Worm (Caenorhabditis elegans) whole organism, mixed stage, embryonic: ENCODE results near the gene Y47D3B.4.

Experiments
- elt-1 ChIP-seq: sonication (generic microtip); optimal IDR thresholded peaks from 2 replicates; lab custom pipeline; 2017; ENCODE audit warnings: missing genetic modification characterization, mild to moderate bottlenecking, missing compliant biosample characterization, antibody characterized with exemption, moderate library complexity, borderline replicate concordance; ENCODE audit not compliant: insufficient read depth
- ham-2 ChIP-seq: fragments of 200-800 bp; sonication (Bioruptor generic); optimal IDR thresholded peaks from 2 replicates; lab custom pipeline; 2018; ENCODE audit warnings: mild to moderate bottlenecking, missing genetic modification characterization, missing compliant biosample characterization
- nhr-12 ChIP-seq: fragments of 150-350 bp; optimal IDR thresholded peaks from 2 replicates; lab custom pipeline; 2014; ENCODE audit warnings: missing biosample characterization, missing genetic modification characterization
- sem-2 ChIP-seq: fragments of 200-800 bp; sonication (Bioruptor generic); optimal IDR thresholded peaks from 2 replicates; lab custom pipeline; 2018; ENCODE audit warnings: mild to moderate bottlenecking, missing genetic modification characterization, missing compliant biosample characterization
- sptf-1 ChIP-seq: sonication (generic microtip); optimal IDR thresholded peaks from 2 replicates; lab custom pipeline; 2017; ENCODE audit warnings: mild to moderate bottlenecking, missing genetic modification characterization, moderate library complexity, missing compliant biosample characterization
- unc-39 ChIP-seq: fragments of 150-350 bp; optimal IDR thresholded peaks from 2 replicates; lab custom pipeline; 2014; ENCODE audit warnings: missing biosample characterization, missing genetic modification characterization
- unc-62 ChIP-seq: fragments of 150-350 bp; optimal IDR thresholded peaks from 2 replicates; lab custom pipeline; 2014; ENCODE audit warnings: missing biosample characterization, missing genetic modification reagents, missing genetic modification characterization
- zip-8 ChIP-seq: fragments of 150-350 bp; optimal IDR thresholded peaks from 2 replicates; lab custom pipeline; 2014; ENCODE audit warnings: missing biosample characterization, missing genetic modification characterization

DNA sequence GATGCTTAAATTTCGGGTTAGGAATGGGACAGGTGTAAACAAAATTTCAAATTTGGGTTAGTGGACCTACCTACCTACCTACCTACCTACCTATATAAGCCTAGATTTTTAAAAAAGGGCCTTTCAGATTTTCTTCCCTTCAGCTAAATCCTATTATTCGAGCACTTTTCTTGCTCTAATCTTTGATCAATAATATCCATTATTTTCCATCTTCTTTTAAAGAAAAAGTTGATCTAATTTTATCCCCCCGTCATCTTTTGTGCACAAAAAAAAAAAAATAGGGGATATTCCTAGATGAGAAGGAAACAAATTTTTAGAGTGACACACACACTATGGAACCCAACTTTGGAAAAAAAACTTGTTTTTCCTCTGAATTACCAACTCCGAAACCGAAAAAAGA, 14.3 kb upstream of the Y47D3B.4 start:
- no peak for TF ChIP-seq ham-2 (GFP tag; lab: Kevin White, UChicago)
- no peak for TF ChIP-seq unc-62 (GFP tag; lab: Kevin White, UChicago)
- no peak for TF ChIP-seq sptf-1
- no peak for TF ChIP-seq unc-39 (tag; lab: Kevin White, UChicago)
- TF ChIP-seq zip-8 (tag; lab: Kevin White, UChicago) = no peak
- no peak for TF ChIP-seq elt-1
- TF ChIP-seq sem-2 = no peak
- TF ChIP-seq nhr-12 (tag; lab: Kevin White, UChicago) = no peak
